Worm (Caenorhabditis elegans): ENCODE results near the gene ZK1290.10.

DNA sequence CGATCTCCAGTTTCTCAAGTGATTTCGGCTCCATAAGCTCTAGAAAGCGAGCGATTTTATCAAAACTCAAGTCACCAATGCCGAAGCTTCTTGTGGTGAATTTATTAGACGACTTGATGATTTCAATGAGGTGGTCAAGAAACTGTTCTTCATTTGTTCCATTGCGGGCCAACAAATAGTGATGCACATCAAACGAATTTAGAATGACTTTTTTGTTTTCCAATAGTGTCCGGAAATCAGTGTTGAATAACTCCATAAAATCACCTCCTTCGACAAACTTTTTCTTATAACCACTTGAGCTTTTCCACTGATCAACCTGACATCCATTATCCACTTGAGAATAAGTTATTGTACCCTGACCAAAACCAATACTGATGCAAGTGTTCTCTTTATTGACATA lies 6.4 kb downstream of the ZK1290.10 start:
- TF ChIP-seq nhr-76 (tag; optimal IDR thresholded peaks at IDR 0.05) (no peak), nhr-28 (tag; optimal IDR thresholded peaks at IDR 0.05) (no peak)

Measured in whole organism, mixed stage, embryonic.